Worm (Caenorhabditis elegans): Measurements from ENCODE around the gene F10D7.11.

Gene F10D7.11

ce11 chrX:17356748-17357147 is 5.9 kb upstream of the F10D7.11 start:
- no peak for TF ChIP-seq ama-1 (optimal IDR thresholded peaks at IDR 0.05)

ce11 chrX:17359452-17359851 is 3.2 kb upstream of the F10D7.11 start, which contains the start of gene npr-36:
Gene npr-36 (plus strand): TSS chrX:17359752.
- peak in 1 of 2 experiments; percentile 77 for TF ChIP-seq unc-62 (GFP tag; optimal IDR thresholded peaks at IDR 0.05 in 1 of 2)
- TF ChIP-seq unc-62 (tag; optimal IDR thresholded peaks at IDR 0.05) = no peak
- no peak for TF ChIP-seq duxl-1 (tag; optimal IDR thresholded peaks at IDR 0.05; ENCODE audit: poor library complexity)
- TF ChIP-seq skn-1 (tag; optimal IDR thresholded peaks at IDR 0.05) = no peak
- TF ChIP-seq hlh-11 (tag; optimal IDR thresholded peaks at IDR 0.05) = no peak
- TF ChIP-seq aly-2 (tag; optimal IDR thresholded peaks at IDR 0.05) = no peak

- TF ChIP-seq egl-27 (tag; optimal IDR thresholded peaks at IDR 0.05) (no peak), madf-5 (GFP tag; IDR thresholded peaks at IDR 0.05) (0 out of 4 replicates have a peak, but pooled peaks of 1 of the 2 experiments have one; percentile 54), aha-1 (tag) (peak; percentile 53), zfp-3 (GFP tag; conservative IDR thresholded peaks at IDR 0.05) (no peak), cey-2 (tag; optimal IDR thresholded peaks at IDR 0.05; ENCODE audit: borderline replicate concordance, insufficient read depth) (no peak), daf-8 (GFP tag; IDR thresholded peaks at IDR 0.05) (no peak), lin-29 (GFP tag; IDR thresholded peaks at IDR 0.05) (no peak)
These were observed 862 bp downstream of the F10D7.11 start for ce11 chrX:17363491-17363890.

- no peak for TF ChIP-seq nhr-77 (tag; optimal IDR thresholded peaks at IDR 0.05)
- no peak for TF ChIP-seq lin-29 (GFP tag; IDR thresholded peaks at IDR 0.05)
- no peak for TF ChIP-seq nhr-237 (tag; optimal IDR thresholded peaks at IDR 0.05)
- TF ChIP-seq dve-1 (tag; optimal IDR thresholded peaks at IDR 0.05; ENCODE audit: insufficient read depth) = no peak
- no peak for TF ChIP-seq zip-2 (tag; optimal IDR thresholded peaks at IDR 0.05)
- TF ChIP-seq ceh-20 (GFP tag; IDR thresholded peaks at IDR 0.05) = no peak
- no peak for TF ChIP-seq unc-130 (GFP tag; optimal IDR thresholded peaks at IDR 0.05)
- no peak for TF ChIP-seq hlh-11 (tag; optimal IDR thresholded peaks at IDR 0.05)
- no peak for TF ChIP-seq daf-8 (GFP tag; IDR thresholded peaks at IDR 0.05)
- TF ChIP-seq fkh-10 (GFP tag; optimal IDR thresholded peaks at IDR 0.05) = no peak
- TF ChIP-seq nhr-48 (tag; optimal IDR thresholded peaks at IDR 0.05) = no peak
- TF ChIP-seq duxl-1 (tag; optimal IDR thresholded peaks at IDR 0.05; ENCODE audit: poor library complexity) = no peak
- TF ChIP-seq nhr-11 (tag; optimal IDR thresholded peaks at IDR 0.05) = no peak
- no peak for TF ChIP-seq mes-2 (tag; optimal IDR thresholded peaks at IDR 0.05; ENCODE audit: poor library complexity, severe bottlenecking)
- TF ChIP-seq T20F7.1 (GFP tag; optimal IDR thresholded peaks at IDR 0.05) = no peak
- TF ChIP-seq lsy-2 (tag; optimal IDR thresholded peaks at IDR 0.05) = no peak
- TF ChIP-seq cey-2 (tag; optimal IDR thresholded peaks at IDR 0.05; ENCODE audit: borderline replicate concordance, insufficient read depth) = no peak
These were observed 5.9 kb downstream of the F10D7.11 start, which contains the start of gene mfsd-10 for ce11 chrX:17368542-17368941. Gene mfsd-10 (minus strand): TSS chrX:17368642.

ce11 chrX:17369514-17369913 is 6.9 kb downstream of the F10D7.11 start:
- TF ChIP-seq duxl-1 (tag; optimal IDR thresholded peaks at IDR 0.05; ENCODE audit: poor library complexity) = no peak
- no peak for TF ChIP-seq ctbp-1 (GFP tag; IDR thresholded peaks at IDR 0.05)
- 0 out of 2 replicates have a peak, but pooled peaks have one; percentile 17 for TF ChIP-seq hmg-1.1 (GFP tag; IDR thresholded peaks at IDR 0.05)
- TF ChIP-seq ceh-44 (GFP tag; IDR thresholded peaks at IDR 0.05) = no peak
- peak; percentile 23 for TF ChIP-seq hlh-11 (tag; optimal IDR thresholded peaks at IDR 0.05)
- TF ChIP-seq mdl-1 (tag; optimal IDR thresholded peaks at IDR 0.05) = peak in 1 of 2 experiments; percentile 13
- no peak for TF ChIP-seq egl-27 (tag; optimal IDR thresholded peaks at IDR 0.05)
- TF ChIP-seq mep-1 (tag; optimal IDR thresholded peaks at IDR 0.05) = peak; percentile 28
- TF ChIP-seq unc-62 (GFP tag; optimal IDR thresholded peaks at IDR 0.05 in 1 of 2) = peak in 1 of 2 experiments; percentile 84
- no peak for TF ChIP-seq unc-62 (tag; optimal IDR thresholded peaks at IDR 0.05)

- no peak for TF ChIP-seq lsy-2 (tag; optimal IDR thresholded peaks at IDR 0.05)
- no peak for TF ChIP-seq vab-7 (GFP tag; IDR thresholded peaks at IDR 0.05)
- TF ChIP-seq hmg-1.1 (GFP tag; IDR thresholded peaks at IDR 0.05) = no peak
- TF ChIP-seq F49E8.2 (tag; optimal IDR thresholded peaks at IDR 0.05; ENCODE audit: borderline replicate concordance) = no peak
- no peak for TF ChIP-seq Y75B8A.6 (GFP tag; IDR thresholded peaks at IDR 0.05)
- TF ChIP-seq nhr-28 (tag; optimal IDR thresholded peaks at IDR 0.05) = peak; percentile 25
- TF ChIP-seq unc-62 (GFP tag; optimal IDR thresholded peaks at IDR 0.05 in 1 of 2) = peak in 1 of 2 experiments; percentile 98
- no peak for TF ChIP-seq unc-62 (tag; optimal IDR thresholded peaks at IDR 0.05)
These were observed 11.3 kb downstream of the F10D7.11 start for ce11 chrX:17373955-17374354.

All from whole organism, L4 larva.